Worm (Caenorhabditis elegans): ENCODE results near the gene H20E11.2.

DNA sequence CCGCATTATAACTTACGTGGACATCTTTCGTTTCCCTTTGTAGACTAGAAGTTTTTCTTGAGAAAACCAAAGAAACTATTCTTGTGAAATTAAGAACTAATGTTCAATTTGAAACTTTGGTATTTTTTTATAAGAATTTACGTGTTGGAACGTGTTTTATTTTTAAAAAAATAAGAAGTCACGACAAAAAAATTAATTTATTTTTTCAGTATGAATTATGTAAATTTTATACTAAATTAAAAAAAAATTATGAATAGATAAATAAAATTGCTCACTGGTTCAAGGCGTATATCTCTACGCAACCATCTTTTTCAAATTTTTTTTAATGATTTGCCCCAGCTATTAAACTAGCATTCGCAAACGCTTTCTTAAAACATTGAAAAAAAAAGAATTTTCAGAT lies 10.0 kb upstream of the H20E11.2 start, which contains the start of gene C17H12.5:
- no peak for TF ChIP-seq him-1 (tag; optimal IDR thresholded peaks at IDR 0.05)
- no peak for TF ChIP-seq dao-5 (tag; optimal IDR thresholded peaks at IDR 0.05)

Data from whole organism, L4/young adult.